Worm (Caenorhabditis elegans) whole organism, L3 larva: Measurements from ENCODE around the gene F53B2.8.
"Not testable (repeated sequence)": the region's sequence is repeated elsewhere in the genome, so short reads cannot be mapped to it uniquely, and the experiment has no call there.

Experiments
- aly-2 ChIP-seq: fragments of 150-350 bp; optimal IDR thresholded peaks from 2 replicates; lab custom pipeline; 2014; ENCODE audit warnings: missing biosample characterization, missing genetic modification characterization
- egl-27 ChIP-seq: sonication (generic microtip); optimal IDR thresholded peaks from 4 replicates; lab custom pipeline; 2017; ENCODE audit warnings: missing biosample characterization, missing genetic modification reagents, missing genetic modification characterization
- nfya-1 ChIP-seq: sonication (generic microtip); optimal IDR thresholded peaks from 2 replicates; lab custom pipeline; 2017; ENCODE audit warnings: missing genetic modification characterization, mild to moderate bottlenecking, missing compliant biosample characterization, antibody characterized with exemption, moderate library complexity; ENCODE audit not compliant: insufficient read depth
- pqm-1 ChIP-seq: fragments of 150-350 bp; optimal IDR thresholded peaks from 2 replicates; lab custom pipeline; 2017; ENCODE audit warnings: missing biosample characterization, missing genetic modification characterization, inconsistent platforms
- zag-1 ChIP-seq: fragments of 150-350 bp; optimal IDR thresholded peaks from 2 replicates; lab custom pipeline; 2014; ENCODE audit warnings: missing biosample characterization, missing genetic modification characterization

ce11 chrIV:12476942-12477341 is 50.3 kb downstream of the F53B2.8 start, which contains the start of gene T04A11.1:
- not testable (repeated sequence) for TF ChIP-seq pqm-1, zag-1, egl-27, aly-2, nfya-1 (tag; lab: Kevin White, UChicago)
